Worm (Caenorhabditis elegans) whole organism, L2 larva: ENCODE results near the gene spig-9.

ENCODE experiments used
- C34F6.9 ChIP-seq: fragments of 150-350 bp; optimal IDR thresholded peaks from 2 replicates; lab custom pipeline; 2014; ENCODE audit warnings: missing biosample characterization, missing genetic modification characterization
- F13H6.1 ChIP-seq: sonication (generic microtip); optimal IDR thresholded peaks from 2 replicates; lab custom pipeline; 2016; ENCODE audit warnings: missing genetic modification characterization, missing compliant biosample characterization
- R02D3.7 ChIP-seq: fragments of 150-350 bp; optimal IDR thresholded peaks from 2 replicates; lab custom pipeline; 2014; ENCODE audit warnings: missing biosample characterization, missing genetic modification characterization
- Y55F3AM.14 ChIP-seq: fragments of 200-800 bp; sonication (Bioruptor generic); optimal IDR thresholded peaks from 2 replicates; lab custom pipeline; 2018; ENCODE audit warnings: mild to moderate bottlenecking, missing genetic modification characterization, missing compliant biosample characterization
- ZK546.5 ChIP-seq: sonication (generic microtip); optimal IDR thresholded peaks from 2 replicates; lab custom pipeline; 2017; ENCODE audit warnings: missing biosample characterization, missing genetic modification characterization
- alr-1 ChIP-seq: fragments of 150-350 bp; optimal IDR thresholded peaks from 2 replicates; lab custom pipeline; 2014; ENCODE audit warnings: missing biosample characterization, missing genetic modification characterization
- aly-2 ChIP-seq: fragments of 150-350 bp; optimal IDR thresholded peaks from 2 replicates; lab custom pipeline; 2014; ENCODE audit warnings: missing biosample characterization, missing genetic modification characterization
- ama-1 ChIP-seq: fragments of 150-350 bp; optimal IDR thresholded peaks from 2 replicates; lab custom pipeline; 2018; ENCODE audit warnings: inconsistent platforms
- blmp-1 ChIP-seq: sonication (generic microtip); optimal IDR thresholded peaks from 2 replicates; lab custom pipeline; 2017; ENCODE audit warnings: missing genetic modification characterization, mild to moderate bottlenecking, missing compliant biosample characterization, antibody characterized with exemption, moderate library complexity; ENCODE audit not compliant: insufficient read depth
- crh-2 ChIP-seq: sonication (generic microtip); optimal IDR thresholded peaks from 2 replicates; lab custom pipeline; 2017; ENCODE audit warnings: missing biosample characterization, missing genetic modification characterization
- egl-27 ChIP-seq: sonication (generic microtip); optimal IDR thresholded peaks from 3 replicates; lab custom pipeline; 2017; ENCODE audit warnings: missing biosample characterization, missing genetic modification reagents, missing genetic modification characterization
- fos-1 ChIP-seq: fragments of 150-350 bp; optimal IDR thresholded peaks from 2 replicates; lab custom pipeline; 2014; ENCODE audit warnings: missing biosample characterization, missing genetic modification characterization
- gmeb-1 ChIP-seq: fragments of 150-350 bp; optimal IDR thresholded peaks from 2 replicates; lab custom pipeline; 2014; ENCODE audit warnings: missing biosample characterization, missing genetic modification characterization
- lin-11 ChIP-seq: fragments of 150-350 bp; sonication (generic microtip); optimal IDR thresholded peaks from 2 replicates; lab custom pipeline; 2014; ENCODE audit warnings: missing biosample characterization, missing genetic modification characterization, inconsistent platforms, mixed read lengths
- lin-39 ChIP-seq: fragments of 150-350 bp; optimal IDR thresholded peaks from 2 replicates; lab custom pipeline; 2014; ENCODE audit warnings: missing biosample characterization, missing genetic modification reagents, missing genetic modification characterization
- lsy-2 ChIP-seq, 2 experiments: fragments of 150-350 bp in 1 of 2; sonication (generic microtip) in 1 of 2; optimal IDR thresholded peaks; 2 replicates each; lab custom pipeline; 2014 to 2017; ENCODE audit warnings: missing biosample characterization in 2 of 2, missing genetic modification characterization in 2 of 2
- mab-5 ChIP-seq: fragments of 150-350 bp; optimal IDR thresholded peaks from 2 replicates; lab custom pipeline; 2014; ENCODE audit warnings: missing biosample characterization, missing genetic modification characterization
- mbf-1 ChIP-seq: sonication (generic microtip); optimal IDR thresholded peaks from 2 replicates; lab custom pipeline; 2017; ENCODE audit warnings: missing biosample characterization, missing genetic modification characterization
- nhr-129 ChIP-seq: fragments of 150-350 bp; optimal IDR thresholded peaks from 2 replicates; lab custom pipeline; 2014; ENCODE audit warnings: missing biosample characterization, missing genetic modification characterization
- nhr-21 ChIP-seq: fragments of 150-350 bp; optimal IDR thresholded peaks from 2 replicates; lab custom pipeline; 2014; ENCODE audit warnings: missing biosample characterization, missing genetic modification characterization
- nhr-23 ChIP-seq: fragments of 150-350 bp; optimal IDR thresholded peaks from 2 replicates; lab custom pipeline; 2014; ENCODE audit warnings: missing biosample characterization, missing genetic modification reagents, missing genetic modification characterization
- nhr-237 ChIP-seq: fragments of 150-350 bp; optimal IDR thresholded peaks from 2 replicates; lab custom pipeline; 2014; ENCODE audit warnings: missing biosample characterization, missing genetic modification characterization
- nhr-25 ChIP-seq: fragments of 150-350 bp; sonication (generic microtip); optimal IDR thresholded peaks from 3 replicates; lab custom pipeline; 2014; ENCODE audit warnings: missing biosample characterization, missing genetic modification characterization
- sem-4 ChIP-seq: fragments of 150-350 bp; optimal IDR thresholded peaks from 2 replicates; lab custom pipeline; 2014; ENCODE audit warnings: missing biosample characterization, missing genetic modification reagents, missing genetic modification characterization
- skn-1 ChIP-seq: sonication (generic microtip); optimal IDR thresholded peaks from 2 replicates; lab custom pipeline; 2017; ENCODE audit warnings: missing biosample characterization, missing genetic modification characterization
- sma-3 ChIP-seq: sonication (generic microtip); optimal IDR thresholded peaks from 2 replicates; lab custom pipeline; 2016; ENCODE audit warnings: missing genetic modification reagents, missing genetic modification characterization, missing compliant biosample characterization
- sma-9 ChIP-seq, 2 experiments: fragments of 150-350 bp in 1 of 2; sonication (generic microtip) in 1 of 2; optimal IDR thresholded peaks; 2 replicates each; lab custom pipeline; 2014 to 2016; ENCODE audit warnings: missing genetic modification characterization in 2 of 2, mild to moderate bottlenecking in 1 of 2, missing biosample characterization in 1 of 2, missing compliant biosample characterization in 1 of 2, missing genetic modification reagents in 1 of 2, moderate library complexity in 1 of 2
- snpc-4 ChIP-seq: fragments of 150-350 bp; optimal IDR thresholded peaks from 2 replicates; lab custom pipeline; 2014; ENCODE audit warnings: missing biosample characterization, missing genetic modification characterization
- unc-39 ChIP-seq: fragments of 150-350 bp; optimal IDR thresholded peaks from 2 replicates; lab custom pipeline; 2014; ENCODE audit warnings: missing biosample characterization, missing genetic modification characterization
- unc-55 ChIP-seq: fragments of 150-350 bp; sonication (generic microtip); optimal IDR thresholded peaks from 3 replicates; lab custom pipeline; 2014; ENCODE audit warnings: missing biosample characterization, missing genetic modification reagents, missing genetic modification characterization
- ztf-1 ChIP-seq: fragments of 200-800 bp; sonication (Bioruptor generic); conservative IDR thresholded peaks from 2 replicates; pipeline ENCODE4 v1.3.6; 2022; ENCODE audit warnings: missing genetic modification characterization, missing compliant biosample characterization

spig-9 gene

ce11 chrV:13591504-13592174 lies 20.0 kb downstream of the spig-9 start, which contains the start of gene tbcb-1:
TSS of gene tbcb-1 (plus strand) at chrV:13592124.
- TF ChIP-seq sma-3 (GFP tag; lab: Kevin White, UChicago) (peak; percentile 8), nhr-25 (peak; percentile 35), mbf-1 (tag; lab: Kevin White, UChicago) (no peak), lsy-2 (tag; optimal IDR thresholded peaks at IDR 0.05; lab: Kevin White, UChicago) (peak in 1 of 2 experiments; percentile 55), gmeb-1 (tag; lab: Kevin White, UChicago) (peak; percentile 35), aly-2 (tag; lab: Kevin White, UChicago) (no peak), sma-9 (GFP tag; optimal IDR thresholded peaks at IDR 0.05; lab: Kevin White, UChicago) (peak; percentile 31), sma-9 (tag; optimal IDR thresholded peaks at IDR 0.05; lab: Kevin White, UChicago) (no peak), C34F6.9 (tag; lab: Kevin White, UChicago) (peak; percentile 49)

- TF ChIP-seq fos-1 (tag; lab: Kevin White, UChicago) (no peak), sem-4 (no peak), gmeb-1 (tag; lab: Kevin White, UChicago) (no peak), unc-39 (tag; lab: Kevin White, UChicago) (no peak), R02D3.7 (tag; lab: Kevin White, UChicago) (no peak), alr-1 (tag; lab: Kevin White, UChicago) (no peak), lsy-2 (tag; optimal IDR thresholded peaks at IDR 0.05; lab: Kevin White, UChicago) (no peak), F13H6.1 (tag; lab: Kevin White, UChicago) (no peak), ZK546.5 (tag; lab: Kevin White, UChicago) (no peak), nhr-237 (tag; lab: Kevin White, UChicago) (no peak)
- TF ChIP-seq, all 48 proteins: peak for 0
Observed at ce11 chrV:13589494-13590176, 22.0 kb downstream of the spig-9 start, which contains the start of the genes F53F4.2 and F53F4.18. TSS of gene F53F4.2 (minus strand) at chrV:13589594. TSS of gene F53F4.18 (plus strand) at chrV:13590126.

- no peak for TF ChIP-seq blmp-1
- no peak for TF ChIP-seq R02D3.7 (tag; lab: Kevin White, UChicago)
- no peak for TF ChIP-seq ZK546.5 (tag; lab: Kevin White, UChicago)
- no peak for TF ChIP-seq crh-2
- no peak for TF ChIP-seq Y55F3AM.14
- no peak for TF ChIP-seq skn-1
Observed at ce11 chrV:13587902-13588301, 23.8 kb downstream of the spig-9 start, which contains the start of gene F53F4.17. TSS of gene F53F4.17 (plus strand) at chrV:13588202.

ce11 chrV:13584484-13584883 lies 27.2 kb downstream of the spig-9 start, which contains the start of gene F53F4.1:
TSS of gene F53F4.1 (plus strand) at chrV:13584784.
- TF ChIP-seq egl-27 (tag; lab: Kevin White, UChicago): no peak
- no peak for TF ChIP-seq gmeb-1 (tag; lab: Kevin White, UChicago)
- TF ChIP-seq sem-4: no peak
- TF ChIP-seq ama-1: no peak
- no peak for TF ChIP-seq aly-2 (tag; lab: Kevin White, UChicago)
- TF ChIP-seq ztf-1 (GFP tag; lab: Robert Waterston, UW): no peak
- TF ChIP-seq sma-9 (GFP tag; optimal IDR thresholded peaks at IDR 0.05; lab: Kevin White, UChicago): no peak
- TF ChIP-seq sma-9 (tag; optimal IDR thresholded peaks at IDR 0.05; lab: Kevin White, UChicago): no peak
- TF ChIP-seq lin-11: no peak
- TF ChIP-seq unc-55: no peak
- TF ChIP-seq alr-1 (tag; lab: Kevin White, UChicago): no peak
- no peak for TF ChIP-seq nhr-129 (tag; lab: Kevin White, UChicago)
- TF ChIP-seq mab-5 (tag; lab: Kevin White, UChicago): no peak
- no peak for TF ChIP-seq unc-39 (tag; lab: Kevin White, UChicago)
- TF ChIP-seq lin-39 (tag; lab: Kevin White, UChicago): no peak

ce11 chrV:13580696-13581095 lies 31.0 kb downstream of the spig-9 start, which contains the start of gene C50B8.5:
TSS of gene C50B8.5 (plus strand) at chrV:13580968.
- no peak for TF ChIP-seq ztf-1 (GFP tag; lab: Robert Waterston, UW)
- TF ChIP-seq nhr-129 (tag; lab: Kevin White, UChicago): no peak
- TF ChIP-seq F13H6.1 (tag; lab: Kevin White, UChicago): peak; percentile 15
- no peak for TF ChIP-seq nhr-23 (tag; lab: Kevin White, UChicago)
- TF ChIP-seq skn-1: no peak
- TF ChIP-seq snpc-4 (tag; lab: Kevin White, UChicago): no peak
- TF ChIP-seq fos-1 (tag; lab: Kevin White, UChicago): peak; percentile 74
- TF ChIP-seq mab-5 (tag; lab: Kevin White, UChicago): no peak
- no peak for TF ChIP-seq nhr-21 (tag; lab: Kevin White, UChicago)
